Fruit fly (Drosophila melanogaster): ENCODE results near the gene N.

N gene

dm6 chrX:3139961-3140360, 5.3 kb downstream of the N start:
- TF ChIP-seq CG17801 (GFP tag; optimal IDR thresholded peaks at IDR 0.05; ENCODE audit: partially characterized antibody) = no peak

DNA sequence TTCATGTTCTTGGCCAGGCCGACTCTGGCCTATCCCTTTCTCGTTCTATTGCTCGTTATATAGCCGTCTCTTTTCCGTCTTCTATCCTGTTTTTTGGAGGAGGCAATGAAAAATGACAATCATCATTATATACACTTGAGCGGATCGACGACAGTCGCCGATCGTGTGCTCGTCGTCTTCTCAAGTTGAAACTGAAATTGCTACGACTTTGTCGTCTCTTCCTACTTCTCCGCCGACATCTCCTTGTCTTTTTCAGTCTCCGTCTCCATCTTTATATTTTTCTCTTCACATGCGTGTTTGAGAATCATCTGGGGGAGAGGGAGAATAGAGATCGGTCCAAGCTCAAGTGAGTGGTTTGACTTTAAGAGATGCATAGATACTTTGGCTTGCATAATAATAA, 6.1 kb downstream of the N start:
- no peak for TF ChIP-seq CG17801 (GFP tag; optimal IDR thresholded peaks at IDR 0.05; ENCODE audit: partially characterized antibody)

DNA sequence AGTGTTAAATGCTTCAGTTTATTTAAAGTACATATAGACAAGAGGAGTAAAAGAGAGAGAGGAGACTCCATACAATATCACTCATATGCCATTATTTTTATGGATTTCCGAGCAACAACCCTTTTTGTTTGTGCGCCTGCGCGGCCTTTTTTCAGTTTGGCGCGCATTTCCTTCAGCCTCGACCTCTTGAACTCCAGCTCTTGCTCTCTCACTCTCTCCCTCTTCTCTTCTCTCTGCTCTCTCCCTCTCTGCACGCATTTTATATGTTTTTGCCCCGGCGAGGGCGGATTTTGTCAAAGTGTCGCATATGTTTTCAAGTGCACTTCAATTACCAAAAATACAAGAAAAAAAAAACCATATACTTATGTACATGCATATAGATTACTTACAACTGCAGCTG, 7.4 kb downstream of the N start:
- no peak for TF ChIP-seq CG17801 (GFP tag; optimal IDR thresholded peaks at IDR 0.05; ENCODE audit: partially characterized antibody)

DNA sequence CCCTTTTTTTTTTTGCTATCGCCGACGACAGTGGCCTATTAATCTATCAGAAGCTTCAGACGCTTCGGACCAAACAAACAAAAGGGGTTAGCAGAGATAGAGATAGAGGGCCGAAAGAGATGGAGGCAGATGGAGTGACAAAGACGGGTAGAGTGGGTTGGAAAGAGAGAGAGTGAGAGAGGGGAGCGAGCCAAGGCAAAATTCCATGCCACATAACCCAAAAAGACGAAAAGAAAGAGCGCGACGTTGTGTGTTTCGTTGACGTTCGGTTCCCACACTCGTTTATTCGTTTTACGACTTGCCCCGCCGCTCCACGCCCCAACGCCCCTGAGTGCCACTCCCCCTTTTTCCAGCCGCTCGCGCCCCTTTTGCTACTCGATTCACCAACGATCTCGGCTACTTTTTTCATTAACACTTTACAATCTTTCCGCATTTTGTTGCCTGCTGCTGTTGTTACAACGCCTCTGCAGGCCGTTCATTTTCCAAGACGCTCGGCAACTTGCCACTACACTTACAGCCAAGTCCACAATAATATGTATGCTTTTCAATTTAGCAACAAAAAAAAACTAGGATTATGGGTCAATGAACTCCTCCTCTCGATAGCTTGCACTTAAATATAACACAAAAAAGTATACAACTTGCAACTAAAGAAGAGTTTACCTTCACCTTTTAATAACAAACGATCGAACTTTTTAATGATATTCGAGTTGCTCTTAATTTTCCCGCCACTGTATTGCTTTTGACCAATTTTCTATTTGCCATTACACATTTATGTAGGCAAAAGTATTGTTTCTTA, 8.8 kb downstream of the N start:
- TF ChIP-seq CG17801 (GFP tag; optimal IDR thresholded peaks at IDR 0.05; ENCODE audit: partially characterized antibody) = no peak

dm6 chrX:3146995-3147394, 12.3 kb downstream of the N start:
- TF ChIP-seq CG17801 (GFP tag; optimal IDR thresholded peaks at IDR 0.05; ENCODE audit: partially characterized antibody) = peak; percentile 10

DNA sequence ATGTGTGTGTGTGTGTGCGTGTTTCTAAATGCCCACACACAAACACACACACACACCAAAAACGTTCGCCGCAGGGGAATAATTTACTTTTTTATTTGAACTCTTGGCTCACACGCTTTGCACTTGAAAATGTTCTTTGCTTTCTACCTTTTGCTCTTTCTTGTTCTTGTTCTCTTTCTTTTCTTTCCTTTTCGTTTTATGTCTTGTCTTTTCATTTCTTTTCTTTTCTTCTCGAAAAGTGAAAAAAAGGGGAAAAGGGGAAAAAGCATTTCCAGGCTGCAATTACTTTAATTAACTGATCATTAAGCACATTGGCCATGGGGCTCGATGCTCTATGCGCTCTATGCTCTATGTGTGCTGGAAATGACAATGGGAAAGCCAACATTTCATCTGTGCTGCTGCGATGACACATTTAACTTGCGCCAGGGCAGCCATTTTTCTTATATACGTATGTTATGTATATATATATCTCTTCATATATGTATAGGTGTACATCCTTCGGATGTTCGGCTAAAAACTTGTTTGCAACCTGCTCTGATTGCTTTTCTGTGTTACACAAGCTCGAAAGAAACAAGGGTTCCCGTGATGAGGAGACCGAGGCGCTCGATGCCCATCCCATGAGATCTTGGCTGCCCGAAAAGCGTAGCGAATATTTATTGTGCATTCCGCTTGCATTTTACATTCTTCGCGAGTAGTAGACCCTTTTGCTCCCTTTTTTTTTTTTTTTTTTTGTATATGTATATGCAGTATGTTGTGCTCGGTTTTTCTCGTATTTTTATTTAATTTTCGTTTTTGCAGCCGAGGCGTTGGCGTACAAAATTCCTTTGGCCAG, 16.2 kb downstream of the N start:
- no peak for TF ChIP-seq CG17801 (GFP tag; optimal IDR thresholded peaks at IDR 0.05; ENCODE audit: partially characterized antibody)

dm6 chrX:3151487-3151818, 16.8 kb downstream of the N start:
- TF ChIP-seq CG17801 (GFP tag; optimal IDR thresholded peaks at IDR 0.05; ENCODE audit: partially characterized antibody) = no peak

dm6 chrX:3152280-3152679, 17.6 kb downstream of the N start:
- no peak for TF ChIP-seq CG17801 (GFP tag; optimal IDR thresholded peaks at IDR 0.05; ENCODE audit: partially characterized antibody)

DNA sequence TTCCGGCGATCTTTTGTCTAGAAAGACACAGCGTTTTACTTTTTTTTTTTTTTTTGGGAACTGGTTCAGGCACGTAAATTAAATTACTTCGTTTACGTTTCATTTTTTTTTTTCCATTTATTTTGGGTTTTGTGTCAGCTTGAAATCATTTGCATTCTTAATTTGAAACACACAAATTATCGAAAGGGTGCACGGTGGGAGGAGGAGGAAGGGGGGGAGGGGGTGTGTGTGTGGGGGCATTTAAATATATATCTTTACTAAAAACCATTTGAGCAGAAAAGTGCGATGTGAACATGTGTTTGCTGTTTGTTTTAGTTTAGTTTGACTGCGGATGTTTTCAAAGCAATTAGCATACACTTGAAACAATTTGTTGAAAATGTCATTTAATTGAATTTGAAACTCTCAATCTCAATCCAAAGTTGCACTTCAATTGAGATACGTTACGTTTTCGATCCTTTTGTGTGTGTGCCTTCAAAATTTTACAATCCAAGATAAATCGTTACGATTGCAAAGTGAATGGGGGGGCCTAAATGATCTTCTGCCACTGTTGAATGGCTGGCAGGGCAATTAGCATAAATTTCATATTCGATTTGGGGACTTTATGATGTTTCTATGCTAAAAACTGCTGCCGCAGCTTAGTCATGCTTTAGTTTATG, 22.5 kb downstream of the N start:
- no peak for TF ChIP-seq CG17801 (GFP tag; optimal IDR thresholded peaks at IDR 0.05; ENCODE audit: partially characterized antibody)

- TF ChIP-seq CG17801 (GFP tag; optimal IDR thresholded peaks at IDR 0.05; ENCODE audit: partially characterized antibody) = no peak
Measured at dm6 chrX:3158620-3159019, 23.9 kb downstream of the N start.

dm6 chrX:3161542-3162377, 27.1 kb downstream of the N start:
- no peak for TF ChIP-seq CG17801 (GFP tag; optimal IDR thresholded peaks at IDR 0.05; ENCODE audit: partially characterized antibody)

DNA sequence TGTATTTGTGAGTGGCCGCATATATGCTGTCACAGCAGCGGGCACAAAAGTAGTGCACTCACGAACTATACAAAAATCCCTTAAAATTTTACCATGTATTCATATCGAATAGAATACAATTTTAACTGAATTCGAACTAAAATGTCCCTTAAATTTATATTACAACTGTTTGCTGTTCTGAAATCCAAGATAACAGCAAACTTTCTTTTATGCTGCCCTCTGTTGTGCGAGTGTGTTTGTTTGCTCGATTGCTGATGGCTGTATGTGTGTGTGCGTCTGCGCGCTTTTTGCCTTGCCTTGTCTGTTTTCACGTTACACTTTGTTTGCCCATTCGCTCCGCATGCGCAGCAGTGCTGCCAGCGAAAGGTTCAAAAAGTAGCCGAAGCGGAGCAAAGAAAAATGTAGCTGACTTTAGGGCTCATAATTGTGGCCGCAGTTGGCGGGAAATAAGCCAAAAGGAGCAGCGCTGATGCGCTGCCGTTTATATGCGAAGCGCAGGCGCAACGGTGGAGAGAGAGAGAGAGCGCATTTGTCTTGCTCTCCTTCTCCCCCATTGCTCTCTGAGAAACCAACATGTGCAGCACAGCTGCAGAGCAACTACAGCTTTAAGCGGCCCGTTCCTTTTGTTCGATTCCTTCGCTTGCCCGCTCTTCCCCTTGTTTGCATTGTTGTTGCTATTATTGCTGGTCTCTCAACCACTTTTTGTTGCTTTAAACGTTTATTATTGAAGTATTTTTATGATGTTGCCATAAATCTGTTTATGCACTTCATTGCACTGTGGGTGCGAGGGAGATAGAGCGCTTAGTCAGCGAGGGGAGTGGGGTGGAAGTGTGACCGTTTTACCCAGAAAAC, 28.0 kb downstream of the N start:
- peak; percentile 83 for TF ChIP-seq CG17801 (GFP tag; optimal IDR thresholded peaks at IDR 0.05; ENCODE audit: partially characterized antibody)

dm6 chrX:3172217-3172616, 37.5 kb downstream of the N start:
- TF ChIP-seq CG17801 (GFP tag; optimal IDR thresholded peaks at IDR 0.05; ENCODE audit: partially characterized antibody) = no peak

DNA sequence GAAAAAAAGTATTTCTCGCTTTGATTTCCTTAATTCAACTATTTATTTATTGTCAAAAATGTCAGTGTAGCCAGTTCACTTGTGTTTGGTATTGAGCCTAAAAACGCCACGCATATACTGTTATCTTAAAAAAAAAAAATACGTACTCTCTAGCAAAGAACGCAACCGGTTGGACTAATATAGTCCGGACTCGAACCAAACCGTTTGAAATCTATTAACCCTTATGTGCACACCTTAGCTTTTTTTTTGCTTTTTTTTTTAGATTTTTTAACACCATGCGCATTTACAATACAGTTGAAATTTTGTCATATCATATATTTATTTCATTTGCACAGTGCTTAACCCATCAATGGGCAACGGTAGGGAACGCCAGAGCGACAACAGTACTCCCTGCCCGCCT, 38.4 kb downstream of the N start, which contains the start of gene CG18508:
TSS of gene CG18508 (minus strand) at position 69 of the 400 bp plus-strand sequence.
- TF ChIP-seq CG17801 (GFP tag; optimal IDR thresholded peaks at IDR 0.05; ENCODE audit: partially characterized antibody) = no peak

Data from ovary, adult (tissue).